Worm (Caenorhabditis elegans) whole organism, early embryonic: ENCODE data around the gene Y11D7A.8.

Experiments
- F13C5.2 ChIP-seq: sonication (generic microtip); optimal IDR thresholded peaks from 2 replicates; lab custom pipeline; 2017; ENCODE audit warnings: mild to moderate bottlenecking, missing genetic modification characterization, inconsistent platforms, missing compliant biosample characterization
- aly-1 ChIP-seq: sonication (generic microtip); optimal IDR thresholded peaks from 2 replicates; lab custom pipeline; 2016; ENCODE audit warnings: missing genetic modification characterization, missing compliant biosample characterization
- ama-1 ChIP-seq: fragments of 150-350 bp; optimal IDR thresholded peaks from 2 replicates; lab custom pipeline; 2014
- ets-7 ChIP-seq: sonication (generic microtip); optimal IDR thresholded peaks from 2 replicates; lab custom pipeline; 2016; ENCODE audit warnings: missing genotype, missing genetic modification characterization, missing compliant biosample characterization
- flt-1 ChIP-seq: fragments of 200-800 bp; sonication (Bioruptor generic); IDR thresholded peaks from 2 replicates; pipeline ENCODE4 v1.3.6; 2022; ENCODE audit warnings: missing genetic modification characterization, missing compliant biosample characterization
- hmbx-1 ChIP-seq: sonication (generic microtip); optimal IDR thresholded peaks from 2 replicates; lab custom pipeline; 2016; ENCODE audit warnings: mild to moderate bottlenecking, missing genetic modification characterization, missing compliant biosample characterization
- hmg-4 ChIP-seq: fragments of 200-800 bp; sonication (Bioruptor generic); optimal IDR thresholded peaks from 2 replicates; lab custom pipeline; 2018; ENCODE audit warnings: mild to moderate bottlenecking, missing genetic modification characterization, missing compliant biosample characterization
- pes-1 ChIP-seq: fragments of 200-800 bp; sonication (Bioruptor generic); IDR thresholded peaks from 2 replicates; pipeline ENCODE4 v1.3.6; 2022; ENCODE audit warnings: missing genetic modification reagents, missing genetic modification characterization, missing compliant biosample characterization
- scrt-1 ChIP-seq: fragments of 200-800 bp; sonication (Bioruptor generic); IDR thresholded peaks from 2 replicates; pipeline ENCODE4 v1.3.6; 2022; ENCODE audit warnings: missing genetic modification characterization, missing compliant biosample characterization
- sea-1 ChIP-seq: fragments of 200-800 bp; sonication (Bioruptor generic); conservative IDR thresholded peaks from 2 replicates; pipeline ENCODE4 v1.3.6; 2022; ENCODE audit warnings: missing genetic modification characterization, missing compliant biosample characterization
- tbx-11 ChIP-seq: fragments of 200-800 bp; sonication (Bioruptor generic); IDR thresholded peaks from 2 replicates; pipeline ENCODE4 v1.3.6; 2022; ENCODE audit warnings: missing genetic modification characterization, missing compliant biosample characterization
- tra-4 ChIP-seq: sonication (generic microtip); optimal IDR thresholded peaks from 2 replicates; lab custom pipeline; 2017; ENCODE audit warnings: missing genetic modification characterization, missing compliant biosample characterization

DNA sequence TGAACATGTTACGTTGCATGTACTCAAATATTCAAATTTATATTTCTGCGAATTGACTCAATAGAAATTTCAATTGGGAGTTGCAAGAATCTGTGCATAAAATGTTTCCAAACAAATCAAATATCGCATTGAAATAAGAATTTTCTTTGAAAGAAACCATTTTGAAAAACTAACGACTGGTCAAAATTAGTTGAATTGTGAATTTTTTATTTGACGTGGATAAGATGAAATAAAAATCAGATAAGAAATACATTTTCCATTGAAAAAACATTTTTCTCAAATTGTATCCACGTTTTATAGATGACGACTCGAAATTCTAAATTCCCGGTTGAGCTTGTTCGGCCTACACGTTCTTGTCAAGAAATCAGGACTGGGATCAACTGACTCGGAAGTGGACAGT lies 26.4 kb upstream of the Y11D7A.8 start, which contains the start of gene C46C2.3:
- no peak for TF ChIP-seq ama-1
- no peak for TF ChIP-seq tra-4 (tag; lab: Kevin White, UChicago)
- TF ChIP-seq flt-1 (GFP tag; lab: Robert Waterston, UW): no peak
- no peak for TF ChIP-seq tbx-11 (GFP tag; lab: Robert Waterston, UW)
- TF ChIP-seq hmbx-1 (tag; lab: Kevin White, UChicago): no peak
- TF ChIP-seq aly-1 (tag; lab: Kevin White, UChicago): no peak
- TF ChIP-seq hmg-4 (GFP tag; lab: Kevin White, UChicago): no peak
- no peak for TF ChIP-seq ets-7 (tag; lab: Kevin White, UChicago)
- no peak for TF ChIP-seq sea-1 (GFP tag; lab: Robert Waterston, UW)
- no peak for TF ChIP-seq F13C5.2 (tag; lab: Kevin White, UChicago)
- TF ChIP-seq scrt-1 (GFP tag; lab: Robert Waterston, UW): no peak
- no peak for TF ChIP-seq pes-1
